Worm (Caenorhabditis elegans) whole organism, L4 larva: ENCODE measurements around the gene srh-11.

Experiments
- F49E8.2 ChIP-seq: sonication (generic microtip); optimal IDR thresholded peaks from 2 replicates; lab custom pipeline; 2016; ENCODE audit warnings: missing compliant biosample characterization, mild to moderate bottlenecking, missing genetic modification characterization, borderline replicate concordance
- R02D3.7 ChIP-seq: fragments of 150-350 bp; sonication (generic microtip); optimal IDR thresholded peaks from 3 replicates; lab custom pipeline; 2014; ENCODE audit warnings: missing biosample characterization, missing genetic modification characterization
- aly-2 ChIP-seq: sonication (generic microtip); optimal IDR thresholded peaks from 2 replicates; lab custom pipeline; 2018; ENCODE audit warnings: missing biosample characterization, missing genetic modification characterization
- arid-1 ChIP-seq: fragments of 200-800 bp; sonication (Bioruptor generic); conservative IDR thresholded peaks from 2 replicates; pipeline ENCODE4 v1.3.6; 2022; ENCODE audit warnings: missing genetic modification reagents, missing genetic modification characterization, missing compliant biosample characterization
- attf-4 ChIP-seq: sonication (generic microtip); optimal IDR thresholded peaks from 3 replicates; lab custom pipeline; 2017; ENCODE audit warnings: missing biosample characterization, missing genetic modification characterization
- ceh-28 ChIP-seq: fragments of 150-350 bp; optimal IDR thresholded peaks from 2 replicates; lab custom pipeline; 2014; ENCODE audit warnings: missing biosample characterization, missing genetic modification reagents, missing genetic modification characterization
- ceh-44 ChIP-seq: fragments of 200-800 bp; sonication (Bioruptor generic); IDR thresholded peaks from 2 replicates; pipeline ENCODE4 v1.3.6; 2022; ENCODE audit warnings: missing genetic modification reagents, missing genetic modification characterization, missing compliant biosample characterization
- ceh-62 ChIP-seq: sonication (generic microtip); optimal IDR thresholded peaks from 2 replicates; lab custom pipeline; 2017; ENCODE audit warnings: missing biosample characterization, missing genetic modification characterization
- ces-1 ChIP-seq: fragments of 150-350 bp; sonication (generic microtip); optimal IDR thresholded peaks from 4 replicates; lab custom pipeline; 2014; ENCODE audit warnings: missing biosample characterization, missing genetic modification reagents, missing genetic modification characterization
- ctbp-1 ChIP-seq: fragments of 200-800 bp; sonication (Bioruptor generic); IDR thresholded peaks from 2 replicates; pipeline ENCODE4 v1.3.6; 2022; ENCODE audit warnings: missing genetic modification reagents, missing genetic modification characterization, missing compliant biosample characterization
- daf-12 ChIP-seq: fragments of 150-350 bp; optimal IDR thresholded peaks from 2 replicates; lab custom pipeline; 2014; ENCODE audit warnings: missing biosample characterization, missing genetic modification reagents, missing genetic modification characterization
- daf-16 ChIP-seq, 3 experiments: sonication (generic microtip); optimal IDR thresholded peaks; 2 replicates each; lab custom pipeline; 2016 to 2017; ENCODE audit warnings: missing genetic modification characterization in 3 of 3, missing genetic modification reagents in 3 of 3, mild to moderate bottlenecking in 2 of 3, missing compliant biosample characterization in 2 of 3, missing biosample characterization in 1 of 3, moderate library complexity in 1 of 3
- dmd-6 ChIP-seq: fragments of 200-800 bp; sonication (Bioruptor generic); IDR thresholded peaks from 2 replicates; pipeline ENCODE4 v1.3.6; 2022; ENCODE audit warnings: missing genetic modification reagents, missing genetic modification characterization, missing compliant biosample characterization
- dmd-8 ChIP-seq: fragments of 200-800 bp; sonication (Bioruptor generic); IDR thresholded peaks from 2 replicates; pipeline ENCODE4 v1.3.6; 2022; ENCODE audit warnings: missing genetic modification characterization, missing compliant biosample characterization
- dve-1 ChIP-seq: sonication (generic microtip); optimal IDR thresholded peaks from 2 replicates; lab custom pipeline; 2017; ENCODE audit warnings: antibody characterized with exemption, mild to moderate bottlenecking, missing genetic modification characterization, missing compliant biosample characterization; ENCODE audit not compliant: insufficient read depth
- egl-43 ChIP-seq: fragments of 200-800 bp; sonication (Bioruptor generic); IDR thresholded peaks from 2 replicates; pipeline ENCODE4 v1.3.6; 2022; ENCODE audit warnings: missing genetic modification reagents, missing genetic modification characterization, missing compliant biosample characterization
- hlh-11 ChIP-seq: fragments of 200-800 bp; sonication (Bioruptor generic); optimal IDR thresholded peaks from 2 replicates; lab custom pipeline; 2018; ENCODE audit warnings: mild to moderate bottlenecking, missing genetic modification characterization, missing compliant biosample characterization
- hlh-30 ChIP-seq: sonication (generic microtip); optimal IDR thresholded peaks from 2 replicates; lab custom pipeline; 2017; ENCODE audit warnings: antibody characterized with exemption, mild to moderate bottlenecking, missing genetic modification characterization, missing compliant biosample characterization; ENCODE audit not compliant: insufficient read depth
- jun-1 ChIP-seq: fragments of 150-350 bp; optimal IDR thresholded peaks from 2 replicates; lab custom pipeline; 2014; ENCODE audit warnings: missing biosample characterization, missing genetic modification reagents, missing genetic modification characterization
- lim-7 ChIP-seq: fragments of 200-800 bp; sonication (Bioruptor generic); IDR thresholded peaks from 2 replicates; pipeline ENCODE4 v1.3.6; 2022; ENCODE audit warnings: missing genetic modification characterization, missing compliant biosample characterization
- lin-13 ChIP-seq: fragments of 150-350 bp; optimal IDR thresholded peaks from 2 replicates; lab custom pipeline; 2014; ENCODE audit warnings: missing biosample characterization, missing genetic modification reagents, missing genetic modification characterization
- lin-38 ChIP-seq: fragments of 200-800 bp; sonication (Bioruptor generic); IDR thresholded peaks from 2 replicates; pipeline ENCODE4 v1.3.6; 2022; ENCODE audit warnings: missing genetic modification reagents, missing genetic modification characterization, missing compliant biosample characterization
- lin-39 ChIP-seq: fragments of 150-350 bp; optimal IDR thresholded peaks from 2 replicates; lab custom pipeline; 2014; ENCODE audit warnings: missing biosample characterization, missing genetic modification reagents, missing genetic modification characterization
- lsy-2 ChIP-seq, 2 experiments: fragments of 150-350 bp in 1 of 2; sonication (generic microtip) in 1 of 2; optimal IDR thresholded peaks; 2 replicates each; lab custom pipeline; 2014 to 2017; ENCODE audit warnings: missing biosample characterization in 2 of 2, missing genetic modification characterization in 2 of 2
- mdl-1 ChIP-seq, 2 experiments: fragments of 150-350 bp in 1 of 2; sonication (generic microtip) in 1 of 2; optimal IDR thresholded peaks; 2 replicates each; lab custom pipeline; 2014 to 2017; ENCODE audit warnings: missing biosample characterization in 2 of 2, missing genetic modification characterization in 2 of 2
- mep-1 ChIP-seq: fragments of 150-350 bp; sonication (generic microtip); optimal IDR thresholded peaks from 3 replicates; lab custom pipeline; 2014; ENCODE audit warnings: missing biosample characterization, missing genetic modification characterization
- mxl-3 ChIP-seq: fragments of 200-800 bp; sonication (Bioruptor generic); optimal IDR thresholded peaks from 2 replicates; lab custom pipeline; 2018; ENCODE audit warnings: mild to moderate bottlenecking, missing genetic modification characterization, missing compliant biosample characterization
- nhr-10 ChIP-seq: fragments of 150-350 bp; optimal IDR thresholded peaks from 2 replicates; lab custom pipeline; 2014; ENCODE audit warnings: missing biosample characterization, missing genetic modification characterization
- nhr-237 ChIP-seq: sonication (generic microtip); optimal IDR thresholded peaks from 2 replicates; lab custom pipeline; 2017; ENCODE audit warnings: missing biosample characterization, missing genetic modification characterization
- nhr-28 ChIP-seq: fragments of 150-350 bp; optimal IDR thresholded peaks from 2 replicates; lab custom pipeline; 2014; ENCODE audit warnings: missing biosample characterization, missing genetic modification characterization
- nhr-42 ChIP-seq: fragments of 200-800 bp; sonication (Bioruptor generic); IDR thresholded peaks from 2 replicates; pipeline ENCODE4 v1.3.6; 2022; ENCODE audit warnings: missing genetic modification characterization, missing compliant biosample characterization
- nhr-48 ChIP-seq: sonication (generic microtip); optimal IDR thresholded peaks from 2 replicates; lab custom pipeline; 2016; ENCODE audit warnings: mild to moderate bottlenecking, missing genetic modification characterization, missing compliant biosample characterization
- nhr-6 ChIP-seq: fragments of 150-350 bp; optimal IDR thresholded peaks from 2 replicates; lab custom pipeline; 2014; ENCODE audit warnings: missing biosample characterization, missing genetic modification characterization
- nhr-77 ChIP-seq: fragments of 150-350 bp; optimal IDR thresholded peaks from 2 replicates; lab custom pipeline; 2014; ENCODE audit warnings: missing biosample characterization, missing genetic modification characterization
- pha-4 ChIP-seq, 2 experiments: fragments of 150-350 bp in 1 of 2; fragments of 200-800 bp in 1 of 2; sonication (Bioruptor generic) in 1 of 2; IDR thresholded peaks in 1 of 2; optimal IDR thresholded peaks in 1 of 2; 2 replicates each; pipeline versions ENCODE4 v1.3.6 to Lab custom; 2014 to 2022; ENCODE audit warnings: missing genetic modification characterization in 2 of 2, missing genetic modification reagents in 2 of 2, missing biosample characterization in 1 of 2, missing compliant biosample characterization in 1 of 2
- rbr-2 ChIP-seq: sonication (generic microtip); optimal IDR thresholded peaks from 2 replicates; lab custom pipeline; 2016; ENCODE audit warnings: missing genotype, missing genetic modification characterization, missing compliant biosample characterization
- saeg-2 ChIP-seq: fragments of 200-800 bp; sonication (Bioruptor generic); IDR thresholded peaks from 2 replicates; pipeline ENCODE4 v1.3.6; 2022; ENCODE audit warnings: missing genetic modification reagents, missing genetic modification characterization, missing compliant biosample characterization
- spr-1 ChIP-seq: sonication (generic microtip); optimal IDR thresholded peaks from 2 replicates; lab custom pipeline; 2016; ENCODE audit warnings: mild to moderate bottlenecking, missing genetic modification characterization, missing compliant biosample characterization
- spr-3 ChIP-seq: fragments of 200-800 bp; sonication (Bioruptor generic); optimal IDR thresholded peaks from 2 replicates; lab custom pipeline; 2018; ENCODE audit warnings: mild to moderate bottlenecking, missing genetic modification characterization, missing compliant biosample characterization
- tra-1 ChIP-seq: fragments of 200-800 bp; sonication (Bioruptor generic); IDR thresholded peaks from 2 replicates; pipeline ENCODE4 v1.3.6; 2022; ENCODE audit warnings: missing genetic modification reagents, missing genetic modification characterization, missing compliant biosample characterization
- unc-62 ChIP-seq, 3 experiments: fragments of 150-350 bp in 1 of 3; sonication (generic microtip); optimal IDR thresholded peaks in 2 of 3; peaks in 1 of 3; 1 replicate in 1 of 3; 2 replicates in 2 of 3; lab custom pipeline; 2014 to 2017; ENCODE audit warnings: missing biosample characterization in 3 of 3, missing genetic modification characterization in 3 of 3, missing genetic modification reagents in 3 of 3, missing genotype in 1 of 3

srh-11 gene

ce11 chrX:8368210-8368609, 49.4 kb upstream of the srh-11 start (continued):
- peak; percentile 63; the same call in 1 of the 2 replicates for TF ChIP-seq ctbp-1 (GFP tag; lab: Robert Waterston, UW)
- no peak for TF ChIP-seq F49E8.2
- no peak for TF ChIP-seq lin-39
- TF ChIP-seq spr-3 (GFP tag; lab: Kevin White, UChicago) = no peak
- TF ChIP-seq tra-1 (GFP tag; lab: Robert Waterston, UW) = no peak; the same call in 1 of the 2 replicates
- TF ChIP-seq rbr-2 (tag; lab: Kevin White, UChicago) = peak; percentile 81
- TF ChIP-seq unc-62 (GFP tag; optimal IDR thresholded peaks at IDR 0.05 in 1 of 2; lab: Kevin White, UChicago) = peak in 1 of 2 experiments; percentile 96
- TF ChIP-seq unc-62 (tag; optimal IDR thresholded peaks at IDR 0.05; lab: Kevin White, UChicago) = no peak
- no peak for TF ChIP-seq daf-12 (tag; lab: Kevin White, UChicago)
- TF ChIP-seq nhr-48 (tag; lab: Kevin White, UChicago) = peak; percentile 33
- no peak for TF ChIP-seq nhr-42
- peak; percentile 83 for TF ChIP-seq nhr-6 (tag; lab: Kevin White, UChicago)
- no peak for TF ChIP-seq ceh-28 (tag; lab: Kevin White, UChicago)
- peak; percentile 50 for TF ChIP-seq lin-13 (GFP tag; lab: Kevin White, UChicago)
- TF ChIP-seq, all 104 proteins: peak for 31

- TF ChIP-seq lim-7 (GFP tag; lab: Robert Waterston, UW) (no peak), attf-4 (tag; lab: Kevin White, UChicago) (no peak), ceh-62 (tag; lab: Kevin White, UChicago) (no peak), R02D3.7 (tag; lab: Kevin White, UChicago) (no peak), mdl-1 (tag; optimal IDR thresholded peaks at IDR 0.05; lab: Kevin White, UChicago) (no peak), ces-1 (GFP tag; lab: Kevin White, UChicago) (no peak), aly-2 (tag; lab: Kevin White, UChicago) (no peak), pha-4 (GFP tag; IDR thresholded peaks at IDR 0.05; lab: Robert Waterston, UW) (no peak), pha-4 (tag; optimal IDR thresholded peaks at IDR 0.05; lab: Kevin White, UChicago) (no peak), nhr-10 (tag; lab: Kevin White, UChicago) (no peak), egl-43 (no peak), F49E8.2 (no peak), jun-1 (tag; lab: Kevin White, UChicago) (no peak), nhr-237 (no peak)
Observed at ce11 chrX:8367553-8367952, 48.7 kb upstream of the srh-11 start, which contains the start of gene F40B5.2. TSS of gene F40B5.2 (plus strand) at chrX:8367853.

- no peak for TF ChIP-seq saeg-2 (GFP tag; lab: Robert Waterston, UW)
Observed at ce11 chrX:8362379-8362778, 43.5 kb upstream of the srh-11 start.

ce11 chrX:8356305-8356704, 37.5 kb upstream of the srh-11 start:
- TF ChIP-seq hlh-30 (tag; lab: Kevin White, UChicago) = peak; percentile 55
- no peak for TF ChIP-seq spr-1
- no peak for TF ChIP-seq ceh-62 (tag; lab: Kevin White, UChicago)
- TF ChIP-seq hlh-11 = peak; percentile 38
- TF ChIP-seq dmd-6 (GFP tag; lab: Robert Waterston, UW) = peak; percentile 78
- no peak for TF ChIP-seq daf-16 (GFP tag; optimal IDR thresholded peaks at IDR 0.05; lab: Kevin White, UChicago)
- TF ChIP-seq daf-16 (tag; optimal IDR thresholded peaks at IDR 0.05; lab: Kevin White, UChicago) = peak; percentile 59
- TF ChIP-seq dve-1 (tag; lab: Kevin White, UChicago) = peak; percentile 62
- TF ChIP-seq, all 104 proteins: peak for 5

ce11 chrX:8355350-8355749, 36.5 kb upstream of the srh-11 start:
- peak; percentile 77 for TF ChIP-seq hlh-11
- peak; percentile 69 for TF ChIP-seq dve-1 (tag; lab: Kevin White, UChicago)
- peak in 1 of 2 experiments; percentile 39 for TF ChIP-seq mdl-1 (tag; optimal IDR thresholded peaks at IDR 0.05; lab: Kevin White, UChicago)
- TF ChIP-seq nhr-28 (tag; lab: Kevin White, UChicago) = peak; percentile 87
- no peak for TF ChIP-seq dmd-8 (GFP tag; lab: Robert Waterston, UW)
- no peak for TF ChIP-seq lsy-2 (tag; optimal IDR thresholded peaks at IDR 0.05; lab: Kevin White, UChicago)
- TF ChIP-seq daf-12 (tag; lab: Kevin White, UChicago) = no peak
- no peak for TF ChIP-seq ceh-44 (GFP tag; lab: Robert Waterston, UW)
- TF ChIP-seq mep-1 (tag; lab: Kevin White, UChicago) = peak; percentile 47
- peak in 1 of 2 experiments; percentile 64 for TF ChIP-seq unc-62 (GFP tag; optimal IDR thresholded peaks at IDR 0.05 in 1 of 2; lab: Kevin White, UChicago)
- no peak for TF ChIP-seq unc-62 (tag; optimal IDR thresholded peaks at IDR 0.05; lab: Kevin White, UChicago)
- peak; percentile 50 for TF ChIP-seq hlh-30 (tag; lab: Kevin White, UChicago)
- TF ChIP-seq mxl-3 (GFP tag; lab: Kevin White, UChicago) = peak; percentile 47
- TF ChIP-seq lin-38 (GFP tag; lab: Robert Waterston, UW) = no peak
- TF ChIP-seq daf-16 (GFP tag; optimal IDR thresholded peaks at IDR 0.05; lab: Kevin White, UChicago) = no peak
- peak; percentile 89 for TF ChIP-seq daf-16 (tag; optimal IDR thresholded peaks at IDR 0.05; lab: Kevin White, UChicago)
- TF ChIP-seq nhr-77 (tag; lab: Kevin White, UChicago) = peak; percentile 54
- TF ChIP-seq arid-1 (GFP tag; lab: Robert Waterston, UW) = no peak
- TF ChIP-seq tra-1 (GFP tag; lab: Robert Waterston, UW) = 0 out of 2 replicates have a peak, but pooled peaks have one; percentile 15
